Fruit fly (Drosophila melanogaster) whole organism, embryonic: ENCODE results near the gene CG11617.
A peak's percentile ranks its signal among the peaks of the same experiment; 100 is the strongest.

Experiments used
- ATbp ChIP-seq: fragments of 200-800 bp; sonication (Bioruptor generic); optimal IDR thresholded peaks from 2 replicates; lab custom pipeline; 2017; ENCODE audit warnings: missing biosample characterization, mild to moderate bottlenecking, missing genetic modification characterization, missing genetic modification reagents
- Adf1 ChIP-seq: fragments of 200-800 bp; sonication (Bioruptor generic); IDR thresholded peaks from 2 replicates; pipeline ENCODE4 v1.3.6; 2022; ENCODE audit warnings: missing biosample characterization, missing genetic modification characterization
- CG10979 ChIP-seq: fragments of 200-800 bp; sonication (Bioruptor generic); optimal IDR thresholded peaks from 2 replicates; lab custom pipeline; 2018; ENCODE audit warnings: missing biosample characterization, mild to moderate bottlenecking, missing genetic modification characterization, moderate library complexity
- CG11247 ChIP-seq: fragments of 200-800 bp; sonication (Bioruptor generic); IDR thresholded peaks from 2 replicates; pipeline ENCODE4 v1.3.6; 2022; ENCODE audit warnings: missing biosample characterization, missing genetic modification characterization
- CG11696 ChIP-seq: fragments of 200-800 bp; sonication (Bioruptor generic); IDR thresholded peaks from 2 replicates; pipeline ENCODE4 v1.3.6; 2022; ENCODE audit warnings: missing biosample characterization, missing genetic modification characterization
- CG12744 ChIP-seq: fragments of 200-800 bp; sonication (Bioruptor generic); optimal IDR thresholded peaks from 2 replicates; lab custom pipeline; 2016; ENCODE audit warnings: missing biosample characterization, missing genetic modification characterization
- CG13287 ChIP-seq: fragments of 200-800 bp; sonication (Bioruptor generic); IDR thresholded peaks from 2 replicates; pipeline ENCODE4 v1.3.6; 2022; ENCODE audit warnings: missing biosample characterization, missing genetic modification characterization; ENCODE audit not compliant: partially characterized antibody
- CG13894 ChIP-seq: fragments of 200-800 bp; sonication (Bioruptor generic); optimal IDR thresholded peaks from 3 replicates; lab custom pipeline; 2018; ENCODE audit warnings: missing biosample characterization, mild to moderate bottlenecking, missing genetic modification characterization, moderate library complexity
- CG14441 ChIP-seq: fragments of 200-800 bp; sonication (Bioruptor generic); IDR thresholded peaks from 2 replicates; pipeline ENCODE4 v1.3.6; 2022; ENCODE audit warnings: missing biosample characterization, missing genetic modification characterization
- CG18262 ChIP-seq: fragments of 200-800 bp; optimal IDR thresholded peaks from 3 replicates; lab custom pipeline; 2019; ENCODE audit warnings: missing biosample characterization, mild to moderate bottlenecking, missing genetic modification characterization, moderate library complexity
- CG18764 ChIP-seq: fragments of 200-800 bp; sonication (Bioruptor generic); optimal IDR thresholded peaks from 3 replicates; lab custom pipeline; 2016; ENCODE audit warnings: missing biosample characterization, missing genetic modification characterization
- CG2199 ChIP-seq: fragments of 200-800 bp; sonication (Bioruptor generic); IDR thresholded peaks from 3 replicates; pipeline ENCODE4 v1.3.6; 2022; ENCODE audit warnings: missing biosample characterization, missing genetic modification characterization
- CG2202 ChIP-seq: fragments of 200-800 bp; sonication (Bioruptor generic); optimal IDR thresholded peaks from 2 replicates; lab custom pipeline; 2018; ENCODE audit warnings: missing biosample characterization, mild to moderate bottlenecking, missing genetic modification characterization
- CG34422 ChIP-seq: fragments of 200-800 bp; sonication (Bioruptor generic); IDR thresholded peaks from 3 replicates; pipeline ENCODE4 v1.3.6; 2022; ENCODE audit warnings: missing biosample characterization, missing genetic modification characterization
- CG3726 ChIP-seq: fragments of 200-800 bp; sonication (Bioruptor generic); IDR thresholded peaks from 3 replicates; pipeline ENCODE4, ENCODE4 v1.3.6; 2022; ENCODE audit warnings: missing biosample characterization, missing genetic modification characterization
- CG4404 ChIP-seq: fragments of 200-800 bp; sonication (Bioruptor generic); IDR thresholded peaks from 2 replicates; pipeline ENCODE4 v1.3.6; 2022; ENCODE audit warnings: missing biosample characterization, missing genetic modification characterization
- CG4820 ChIP-seq: fragments of 200-800 bp; sonication (Bioruptor generic); optimal IDR thresholded peaks from 3 replicates; lab custom pipeline; 2016; ENCODE audit warnings: missing biosample characterization, missing genetic modification characterization
- CG6689 ChIP-seq: fragments of 200-800 bp; sonication (Bioruptor generic); IDR thresholded peaks from 2 replicates; pipeline ENCODE4 v1.3.6; 2022; ENCODE audit warnings: missing biosample characterization, missing genetic modification characterization
- CG7987 ChIP-seq: fragments of 200-800 bp; sonication (Bioruptor generic); optimal IDR thresholded peaks from 2 replicates; lab custom pipeline; 2018; ENCODE audit warnings: missing biosample characterization, mild to moderate bottlenecking, missing genetic modification characterization, moderate library complexity
- CG8944 ChIP-seq: fragments of 200-800 bp; sonication (Bioruptor generic); optimal IDR thresholded peaks from 3 replicates; lab custom pipeline; 2016; ENCODE audit warnings: missing biosample characterization, missing genetic modification characterization
- CHES-1-like ChIP-seq: fragments of 200-800 bp; sonication (Bioruptor generic); optimal IDR thresholded peaks from 2 replicates; lab custom pipeline; 2016; ENCODE audit warnings: missing biosample characterization, missing genetic modification characterization
- Fer3 ChIP-seq: fragments of 200-800 bp; sonication (Bioruptor generic); optimal IDR thresholded peaks from 2 replicates; lab custom pipeline; 2018; ENCODE audit warnings: missing biosample characterization, mild to moderate bottlenecking, missing genetic modification characterization, moderate library complexity
- Hr51 ChIP-seq, 2 experiments: fragments of 200-800 bp; sonication (Bioruptor generic); optimal IDR thresholded peaks; 2 replicates in 1 of 2; 3 replicates in 1 of 2; lab custom pipeline; 2016 to 2018; ENCODE audit warnings: missing biosample characterization in 2 of 2, missing genetic modification characterization in 2 of 2, mild to moderate bottlenecking in 1 of 2, moderate library complexity in 1 of 2
- Kr ChIP-seq: fragments of 200-800 bp; sonication (Bioruptor generic); optimal IDR thresholded peaks from 2 replicates; lab custom pipeline; 2017; ENCODE audit warnings: missing biosample characterization, mild to moderate bottlenecking, missing genetic modification characterization
- Mrtf ChIP-seq: fragments of 200-800 bp; sonication (Bioruptor generic); IDR thresholded peaks from 3 replicates; pipeline ENCODE4 v1.3.6; 2022; ENCODE audit warnings: missing biosample characterization, missing genetic modification characterization
- Tbp ChIP-seq: fragments of >200 bp; optimal IDR thresholded peaks from 2 replicates; lab custom pipeline; 2018; ENCODE audit warnings: missing biosample characterization, missing genetic modification characterization
- Xbp1 ChIP-seq: fragments of 200-800 bp; sonication (Bioruptor generic); optimal IDR thresholded peaks from 3 replicates; lab custom pipeline; 2016; ENCODE audit warnings: missing biosample characterization, mild to moderate bottlenecking, missing genetic modification characterization
- YL-1 ChIP-seq: fragments of 200-800 bp; sonication (Bioruptor generic); optimal IDR thresholded peaks from 3 replicates; lab custom pipeline; 2017; ENCODE audit warnings: missing biosample characterization, mild to moderate bottlenecking, missing genetic modification characterization
- cwo ChIP-seq: fragments of 200-800 bp; sonication (Bioruptor generic); optimal IDR thresholded peaks from 3 replicates; lab custom pipeline; 2017; ENCODE audit warnings: missing biosample characterization, missing genetic modification characterization, mild to moderate bottlenecking, moderate library complexity, missing genetic modification reagents
- dimm ChIP-seq: fragments of 200-800 bp; sonication (Bioruptor generic); IDR thresholded peaks from 2 replicates; pipeline ENCODE4 v1.3.6; 2022; ENCODE audit warnings: missing biosample characterization, missing genetic modification characterization
- emc ChIP-seq: fragments of 200-800 bp; sonication (Bioruptor generic); optimal IDR thresholded peaks from 2 replicates; lab custom pipeline; 2016; ENCODE audit warnings: missing biosample characterization, missing genetic modification characterization
- ems ChIP-seq: fragments of 200-800 bp; sonication (Bioruptor generic); optimal IDR thresholded peaks from 3 replicates; lab custom pipeline; 2016; ENCODE audit warnings: missing biosample characterization, missing genetic modification characterization
- eve ChIP-seq, 2 experiments: fragments of >200 bp; optimal IDR thresholded peaks; 2 replicates each; lab custom pipeline; 2017; ENCODE audit warnings: missing biosample characterization in 2 of 2, missing genetic modification characterization in 2 of 2
- gt ChIP-seq: fragments of 200-800 bp; sonication (Bioruptor generic); IDR thresholded peaks from 2 replicates; pipeline ENCODE4 v1.3.6; 2022; ENCODE audit warnings: missing biosample characterization, missing genetic modification characterization
- hb ChIP-seq: fragments of 200-800 bp; sonication (Bioruptor generic); IDR thresholded peaks from 3 replicates; pipeline ENCODE4 v1.3.6; 2022; ENCODE audit warnings: missing biosample characterization, missing genetic modification characterization; ENCODE audit not compliant: partially characterized antibody
- kni ChIP-seq: fragments of 200-800 bp; sonication (Bioruptor generic); optimal IDR thresholded peaks from 3 replicates; lab custom pipeline; 2017; ENCODE audit warnings: mild to moderate bottlenecking, missing biosample characterization, missing genetic modification reagents, missing genetic modification characterization
- lbe ChIP-seq: fragments of 200-800 bp; sonication (Bioruptor generic); optimal IDR thresholded peaks from 2 replicates; lab custom pipeline; 2016; ENCODE audit warnings: missing biosample characterization, mild to moderate bottlenecking, missing genetic modification characterization
- maf-S ChIP-seq: fragments of 200-800 bp; sonication (Bioruptor generic); optimal IDR thresholded peaks from 2 replicates; lab custom pipeline; 2016; ENCODE audit warnings: missing biosample characterization, missing genetic modification characterization
- nerfin-2 ChIP-seq: fragments of 200-800 bp; sonication (Bioruptor generic); IDR thresholded peaks from 2 replicates; pipeline ENCODE4 v1.3.6; 2022; ENCODE audit warnings: missing biosample characterization, missing genetic modification characterization; ENCODE audit not compliant: partially characterized antibody
- org-1 ChIP-seq: fragments of 200-800 bp; sonication (Bioruptor generic); optimal IDR thresholded peaks from 2 replicates; lab custom pipeline; 2017; ENCODE audit warnings: missing biosample characterization, missing genetic modification characterization
- pan ChIP-seq, 4 experiments: fragments of >200 bp in 3 of 4; fragments of 200-800 bp in 1 of 4; sonication (Bioruptor generic) in 1 of 4; optimal IDR thresholded peaks in 3 of 4; IDR thresholded peaks in 1 of 4; 2 replicates each; pipeline versions ENCODE4 v1.3.6 to Lab custom; 2017 to 2022; ENCODE audit warnings: missing biosample characterization in 2 of 4, missing genetic modification characterization in 2 of 4, mixed read lengths in 1 of 4
- pb ChIP-seq: fragments of 200-800 bp; sonication (Bioruptor generic); optimal IDR thresholded peaks from 3 replicates; lab custom pipeline; 2016; ENCODE audit warnings: missing biosample characterization, missing genetic modification characterization
- salm ChIP-seq: fragments of 200-800 bp; sonication (Bioruptor generic); optimal IDR thresholded peaks from 2 replicates; lab custom pipeline; 2018; ENCODE audit warnings: missing biosample characterization, mild to moderate bottlenecking, missing genetic modification characterization
- sisA ChIP-seq: fragments of 200-800 bp; sonication (Bioruptor generic); IDR thresholded peaks from 2 replicates; pipeline ENCODE4 v1.3.6; 2022; ENCODE audit warnings: missing biosample characterization, missing genetic modification characterization
- ttk ChIP-seq: fragments of 200-800 bp; sonication (Bioruptor generic); IDR thresholded peaks from 2 replicates; pipeline ENCODE4 v2.1.2; 2022; ENCODE audit warnings: missing biosample characterization, missing genetic modification characterization
- tx ChIP-seq: fragments of 200-800 bp; sonication (Bioruptor generic); optimal IDR thresholded peaks from 2 replicates; lab custom pipeline; 2016; ENCODE audit warnings: missing biosample characterization, missing genetic modification characterization
- usp ChIP-seq: fragments of >200 bp; optimal IDR thresholded peaks from 2 replicates; lab custom pipeline; 2017; ENCODE audit warnings: missing biosample characterization, missing genetic modification characterization
- vvl ChIP-seq: fragments of 200-800 bp; sonication (Bioruptor generic); IDR thresholded peaks from 2 replicates; pipeline ENCODE4 v1.3.6; 2022; ENCODE audit warnings: missing biosample characterization, missing genetic modification characterization
- wek ChIP-seq: fragments of 200-800 bp; sonication (Bioruptor generic); optimal IDR thresholded peaks from 3 replicates; lab custom pipeline; 2018; ENCODE audit warnings: missing biosample characterization, mild to moderate bottlenecking, missing genetic modification characterization, moderate library complexity
- zen2 ChIP-seq: fragments of 200-800 bp; sonication (Bioruptor generic); IDR thresholded peaks from 3 replicates; pipeline ENCODE4 v1.3.6; 2022; ENCODE audit warnings: missing biosample characterization, missing genetic modification characterization; ENCODE audit not compliant: partially characterized antibody

Gene CG11617

dm6 chr2L:207129-207813 is at the start of gene CG11617, which contains the start of gene Tbc1d15-17 (continued):
- no peak for TF ChIP-seq CG18764 (GFP tag; lab: Kevin White, UChicago)
- no peak for TF ChIP-seq hb (GFP tag; lab: Robert Waterston, UW)
- no peak for TF ChIP-seq ttk (GFP tag; lab: Robert Waterston, UW)
- no peak for TF ChIP-seq emc (GFP tag; lab: Kevin White, UChicago)
- no peak for TF ChIP-seq salm
- TF ChIP-seq zen2 (GFP tag; lab: Robert Waterston, UW) = no peak
- no peak for TF ChIP-seq kni
- no peak for TF ChIP-seq CG13894 (tag; lab: Kevin White, UChicago)
- no peak for TF ChIP-seq Mrtf (GFP tag; lab: Robert Waterston, UW)
- TF ChIP-seq org-1 (GFP tag; lab: Kevin White, UChicago) = no peak
- no peak for TF ChIP-seq CG18262
- no peak for TF ChIP-seq CG4404 (GFP tag; lab: Robert Waterston, UW)
- TF ChIP-seq CG3726 (GFP tag; lab: Robert Waterston, UW) = no peak
- TF ChIP-seq Adf1 (GFP tag; lab: Robert Waterston, UW) = no peak
- no peak for TF ChIP-seq CG14441 (GFP tag; lab: Robert Waterston, UW)
- no peak for TF ChIP-seq eve (GFP tag; optimal IDR thresholded peaks at IDR 0.05; lab: Kevin White, UChicago)
- no peak for TF ChIP-seq tx
- TF ChIP-seq YL-1 (GFP tag; lab: Kevin White, UChicago) = peak; percentile 77
- peak; percentile 64; the same call in 1 of the 2 replicates for TF ChIP-seq CG13287 (GFP tag; lab: Robert Waterston, UW)
- no peak for TF ChIP-seq CG11247 (GFP tag; lab: Robert Waterston, UW)
- TF ChIP-seq CG4820 (GFP tag; lab: Kevin White, UChicago) = no peak
- no peak for TF ChIP-seq cwo (GFP tag; lab: Kevin White, UChicago)
- no peak for TF ChIP-seq Hr51 (GFP tag; optimal IDR thresholded peaks at IDR 0.05; lab: Kevin White, UChicago)
- TF ChIP-seq gt (GFP tag; lab: Robert Waterston, UW) = no peak
- no peak for TF ChIP-seq ATbp (GFP tag; lab: Kevin White, UChicago)
- TF ChIP-seq CG2202 (tag; lab: Kevin White, UChicago) = no peak
- TF ChIP-seq CG2199 (GFP tag; lab: Robert Waterston, UW) = peak; percentile 84
- TF ChIP-seq Fer3 (tag; lab: Kevin White, UChicago) = no peak
- no peak for TF ChIP-seq CG10979 (tag; lab: Kevin White, UChicago)
- TF ChIP-seq CHES-1-like (GFP tag; lab: Kevin White, UChicago) = peak; percentile 64
- no peak for TF ChIP-seq ems (GFP tag; lab: Kevin White, UChicago)
- TF ChIP-seq maf-S = peak; percentile 16
- TF ChIP-seq CG34422 (GFP tag; lab: Robert Waterston, UW) = peak; percentile 64; the same call in 1 of the 3 replicates
- no peak for TF ChIP-seq CG12744 (GFP tag; lab: Kevin White, UChicago)
- no peak for TF ChIP-seq CG6689 (GFP tag; lab: Robert Waterston, UW)
- no peak for TF ChIP-seq Kr (GFP tag; lab: Kevin White, UChicago)
- no peak for TF ChIP-seq usp
- no peak for TF ChIP-seq wek (GFP tag; lab: Kevin White, UChicago)
- TF ChIP-seq Tbp (GFP tag; lab: Kevin White, UChicago) = no peak
- TF ChIP-seq CG7987 = no peak
- TF ChIP-seq lbe (GFP tag; lab: Kevin White, UChicago) = no peak
- TF ChIP-seq dimm (GFP tag; lab: Robert Waterston, UW) = no peak
- TF ChIP-seq CG8944 (GFP tag; lab: Kevin White, UChicago) = no peak
- TF ChIP-seq vvl (GFP tag; lab: Robert Waterston, UW) = 0 out of 2 replicates have a peak, but pooled peaks have one; percentile 42
- no peak for TF ChIP-seq Xbp1 (GFP tag; lab: Kevin White, UChicago)
- TF ChIP-seq CG11696 (GFP tag; lab: Robert Waterston, UW) = no peak
- no peak for TF ChIP-seq sisA
- no peak for TF ChIP-seq pb (GFP tag; lab: Kevin White, UChicago)
- no peak for TF ChIP-seq nerfin-2 (GFP tag; lab: Robert Waterston, UW)
- no peak for TF ChIP-seq pan (optimal IDR thresholded peaks at IDR 0.05; lab: Kevin White, UChicago)
- no peak for TF ChIP-seq pan (GFP tag; optimal IDR thresholded peaks at IDR 0.05 in 1 of 2, IDR thresholded peaks at IDR 0.05 in 1 of 2)
